Fruit fly (Drosophila melanogaster) Kc167 (cell line): ENCODE data around the gene CG6236.

Source experiments
- Myc ChIP-seq: fragments of >200 bp; optimal IDR thresholded peaks from 2 replicates; lab custom pipeline; 2017; ENCODE audit warnings: missing external identifiers
- Sin3A ChIP-seq: fragments of >200 bp; optimal IDR thresholded peaks from 2 replicates; lab custom pipeline; 2018; ENCODE audit warnings: missing external identifiers
- insv ChIP-seq: fragments of >200 bp; optimal IDR thresholded peaks from 3 replicates; lab custom pipeline; 2018; ENCODE audit warnings: missing external identifiers
- psq ChIP-seq: fragments of >200 bp; optimal IDR thresholded peaks from 2 replicates; lab custom pipeline; 2017; ENCODE audit warnings: missing external identifiers
- ttk ChIP-seq: sonication (Bioruptor generic); optimal IDR thresholded peaks from 2 replicates; lab custom pipeline; 2017; ENCODE audit warnings: missing external identifiers

dm6 chr3R:15319912-15320746 lies 7.9 kb downstream of the CG6236 start, which contains the start of the genes CG6276 and CG44040:
- TF ChIP-seq Sin3A (lab: Kevin White, UChicago), result no peak
- no peak for TF ChIP-seq Myc (lab: Kevin White, UChicago)
- no peak for TF ChIP-seq psq
- no peak for TF ChIP-seq ttk (lab: Kevin White, UChicago)
- TF ChIP-seq insv (lab: Kevin White, UChicago), result no peak
